Fruit fly (Drosophila melanogaster) whole organism: ENCODE results near the gene lin-52.

Source experiments
- CG8478 ChIP-seq: fragments of >200 bp; optimal IDR thresholded peaks from 2 replicates; lab custom pipeline; 2018; ENCODE audit warnings: inconsistent platforms
- EcR ChIP-seq, 2 experiments: fragments of >200 bp; optimal IDR thresholded peaks; 2 replicates each; lab custom pipeline; 2017; ENCODE audit warnings: missing biosample characterization in 2 of 2, missing genetic modification characterization in 2 of 2, missing genetic modification reagents in 2 of 2
- psq ChIP-seq: fragments of >200 bp; optimal IDR thresholded peaks from 2 replicates; lab custom pipeline; 2017
- usp ChIP-seq: fragments of >200 bp; optimal IDR thresholded peaks from 2 replicates; lab custom pipeline; 2017; ENCODE audit warnings: missing biosample characterization, missing genetic modification characterization, mixed read lengths

- TF ChIP-seq psq: no peak
- no peak for TF ChIP-seq usp (GFP tag; lab: Kevin White, UChicago)
- TF ChIP-seq EcR (GFP tag; optimal IDR thresholded peaks at IDR 0.05; lab: Kevin White, UChicago): no peak
- no peak for TF ChIP-seq CG8478 (lab: Kevin White, UChicago)
Measured at dm6 chrX:5744277-5744846, 10.4 kb downstream of the lin-52 start.
